Worm (Caenorhabditis elegans): Measurements from ENCODE around the gene srh-113.

- TF ChIP-seq lsy-2 (tag; optimal IDR thresholded peaks at IDR 0.05) (no peak), M03D4.4 (tag; optimal IDR thresholded peaks at IDR 0.05) (no peak), unc-120 (tag; optimal IDR thresholded peaks at IDR 0.05; ENCODE audit: poor library complexity, severe bottlenecking) (no peak), hlh-1 (tag; optimal IDR thresholded peaks at IDR 0.05) (no peak)
Measured at ce11 chrV:17261385-17261784, 48.5 kb downstream of the srh-113 start.

All from whole organism, mixed stage, embryonic.